Worm (Caenorhabditis elegans) whole organism, young adult: ENCODE results near the gene fbxa-106.

Source experiments
- Y67H2A.10 ChIP-seq: fragments of 200-800 bp; sonication (Bioruptor generic); conservative IDR thresholded peaks from 2 replicates; pipeline ENCODE4 v1.3.6; 2022; ENCODE audit warnings: missing genetic modification reagents, missing genetic modification characterization, missing compliant biosample characterization
- ama-1 ChIP-seq, 3 experiments: fragments of 150-350 bp in 1 of 3; sonication (generic microtip) in 2 of 3; optimal IDR thresholded peaks; 2 replicates each; lab custom pipeline; 2014 to 2018; ENCODE audit warnings: missing biosample characterization in 2 of 3, missing genetic modification characterization in 2 of 3, missing genetic modification reagents in 2 of 3
- cebp-2 ChIP-seq: fragments of 200-800 bp; sonication (Bioruptor generic); IDR thresholded peaks from 2 replicates; pipeline ENCODE4 v1.3.6; 2022; ENCODE audit warnings: missing genetic modification characterization, missing compliant biosample characterization
- efl-1 ChIP-seq: fragments of 150-350 bp; optimal IDR thresholded peaks from 2 replicates; lab custom pipeline; 2014; ENCODE audit warnings: missing biosample characterization, missing genetic modification reagents, missing genetic modification characterization
- egl-44 ChIP-seq: fragments of 200-800 bp; sonication (Bioruptor generic); IDR thresholded peaks from 2 replicates; pipeline ENCODE4 v1.3.6; 2022; ENCODE audit warnings: missing genetic modification reagents, missing genetic modification characterization, missing compliant biosample characterization
- gei-17 ChIP-seq: fragments of 200-800 bp; sonication (Bioruptor generic); optimal IDR thresholded peaks from 2 replicates; lab custom pipeline; 2018; ENCODE audit warnings: mild to moderate bottlenecking, missing genetic modification characterization, missing compliant biosample characterization
- lag-1 ChIP-seq: fragments of 200-800 bp; sonication (Bioruptor generic); IDR thresholded peaks from 2 replicates; pipeline ENCODE4 v1.3.6; 2022; ENCODE audit warnings: missing genetic modification reagents, missing genetic modification characterization, missing compliant biosample characterization
- let-526 ChIP-seq: fragments of 200-800 bp; sonication (Bioruptor generic); IDR thresholded peaks from 2 replicates; pipeline ENCODE4 v1.3.6; 2022; ENCODE audit warnings: missing genetic modification reagents, missing genetic modification characterization, missing compliant biosample characterization
- mes-4 ChIP-seq: sonication (generic microtip); optimal IDR thresholded peaks from 2 replicates; lab custom pipeline; 2016; ENCODE audit warnings: missing genotype, missing genetic modification characterization, missing compliant biosample characterization
- nfyb-1 ChIP-seq: fragments of 200-800 bp; sonication (Bioruptor generic); IDR thresholded peaks from 2 replicates; pipeline ENCODE4 v1.3.6; 2022; ENCODE audit warnings: missing genetic modification reagents, missing genetic modification characterization, missing compliant biosample characterization
- sea-2 ChIP-seq: fragments of 200-800 bp; sonication (Bioruptor generic); IDR thresholded peaks from 2 replicates; pipeline ENCODE4 v1.3.6; 2022; ENCODE audit warnings: missing genetic modification characterization, missing compliant biosample characterization
- unc-62 ChIP-seq: fragments of 150-350 bp; optimal IDR thresholded peaks from 2 replicates; lab custom pipeline; 2014; ENCODE audit warnings: missing biosample characterization, missing genetic modification reagents, missing genetic modification characterization

ce11 chrV:18123639-18124038 lies 38.6 kb upstream of the fbxa-106 start, which contains the start of gene fbxa-107:
- TF ChIP-seq efl-1 (GFP tag; lab: Kevin White, UChicago) (no peak), ama-1 (optimal IDR thresholded peaks at IDR 0.05; lab: Kevin White, UChicago) (no peak), ama-1 (GFP tag; optimal IDR thresholded peaks at IDR 0.05; lab: Kevin White, UChicago) (no peak), unc-62 (GFP tag; lab: Kevin White, UChicago) (no peak), mes-4 (tag; lab: Kevin White, UChicago) (no peak), sea-2 (GFP tag; lab: Robert Waterston, UW) (no peak), lag-1 (GFP tag; lab: Robert Waterston, UW) (no peak), gei-17 (GFP tag; lab: Kevin White, UChicago) (no peak), let-526 (GFP tag; lab: Robert Waterston, UW) (no peak), nfyb-1 (GFP tag; lab: Robert Waterston, UW) (no peak), egl-44 (no peak), Y67H2A.10 (no peak), cebp-2 (GFP tag; lab: Robert Waterston, UW) (no peak)
